Worm (Caenorhabditis elegans): ENCODE measurements around the gene T25B9.3.

ce11 chrIV:10795678-10796077 lies 51.1 kb downstream of the T25B9.3 start:
- TF ChIP-seq cog-1 (tag; optimal IDR thresholded peaks at IDR 0.05) = no peak
- TF ChIP-seq ztf-29 (GFP tag; IDR thresholded peaks at IDR 0.05) = no peak
